Worm (Caenorhabditis elegans) whole organism, young adult: ENCODE measurements around the gene H02F09.3.

Source experiments
- B0336.3 ChIP-seq: fragments of 200-800 bp; sonication (Bioruptor generic); IDR thresholded peaks from 2 replicates; pipeline ENCODE4 v1.3.6; 2022; ENCODE audit warnings: missing genetic modification characterization, missing compliant biosample characterization
- F33H1.4 ChIP-seq: fragments of 200-800 bp; sonication (Bioruptor generic); IDR thresholded peaks from 2 replicates; pipeline ENCODE4 v1.3.6; 2022; ENCODE audit warnings: missing genetic modification reagents, missing genetic modification characterization, missing compliant biosample characterization
- F57A8.1 ChIP-seq: fragments of 200-800 bp; sonication (Bioruptor generic); optimal IDR thresholded peaks from 2 replicates; lab custom pipeline; 2018; ENCODE audit warnings: mild to moderate bottlenecking, missing genetic modification characterization, moderate library complexity, missing compliant biosample characterization
- Y67H2A.10 ChIP-seq: fragments of 200-800 bp; sonication (Bioruptor generic); conservative IDR thresholded peaks from 2 replicates; pipeline ENCODE4 v1.3.6; 2022; ENCODE audit warnings: missing genetic modification reagents, missing genetic modification characterization, missing compliant biosample characterization
- ZK185.1 ChIP-seq: sonication (generic microtip); optimal IDR thresholded peaks from 2 replicates; lab custom pipeline; 2016; ENCODE audit warnings: mild to moderate bottlenecking, missing genetic modification characterization, missing compliant biosample characterization; ENCODE audit not compliant: poor library complexity, severe bottlenecking
- ceh-40 ChIP-seq: fragments of 200-800 bp; sonication (Bioruptor generic); IDR thresholded peaks from 2 replicates; pipeline ENCODE4 v1.3.6; 2022; ENCODE audit warnings: missing genetic modification characterization, missing compliant biosample characterization
- egrh-3 ChIP-seq: fragments of 200-800 bp; sonication (Bioruptor generic); IDR thresholded peaks from 2 replicates; pipeline ENCODE4 v1.3.6; 2022; ENCODE audit warnings: missing genetic modification reagents, missing genetic modification characterization, missing compliant biosample characterization
- lin-35 ChIP-seq, 3 experiments: fragments of 150-350 bp in 2 of 3; sonication (generic microtip) in 1 of 3; optimal IDR thresholded peaks; 2 replicates each; lab custom pipeline; 2014 to 2018; ENCODE audit warnings: missing biosample characterization in 3 of 3, missing genetic modification characterization in 3 of 3, missing genetic modification reagents in 3 of 3
- lir-1 ChIP-seq: fragments of 200-800 bp; sonication (Bioruptor generic); conservative IDR thresholded peaks from 2 replicates; pipeline ENCODE4 v1.3.6; 2022; ENCODE audit warnings: missing genetic modification reagents, missing genetic modification characterization, missing compliant biosample characterization
- lsl-1 ChIP-seq: fragments of 200-800 bp; sonication (Bioruptor generic); optimal IDR thresholded peaks from 2 replicates; lab custom pipeline; 2018; ENCODE audit warnings: mild to moderate bottlenecking, missing genetic modification characterization, moderate library complexity, missing compliant biosample characterization
- madf-8 ChIP-seq: fragments of 200-800 bp; sonication (Bioruptor generic); conservative IDR thresholded peaks from 2 replicates; pipeline ENCODE4 v1.3.6; 2022; ENCODE audit warnings: missing genetic modification reagents, missing genetic modification characterization, missing compliant biosample characterization
- snpc-3.4 ChIP-seq: sonication (generic microtip); optimal IDR thresholded peaks from 2 replicates; lab custom pipeline; 2017; ENCODE audit warnings: missing genetic modification characterization, mild to moderate bottlenecking, missing compliant biosample characterization, antibody characterized with exemption, moderate library complexity, missing genotype, missing genetic modification reagents
- zfh-2 ChIP-seq: fragments of 200-800 bp; sonication (Bioruptor generic); conservative IDR thresholded peaks from 2 replicates; pipeline ENCODE4 v1.3.6; 2022; ENCODE audit warnings: missing genetic modification reagents, missing genetic modification characterization, missing compliant biosample characterization

The H02F09.3 gene

DNA sequence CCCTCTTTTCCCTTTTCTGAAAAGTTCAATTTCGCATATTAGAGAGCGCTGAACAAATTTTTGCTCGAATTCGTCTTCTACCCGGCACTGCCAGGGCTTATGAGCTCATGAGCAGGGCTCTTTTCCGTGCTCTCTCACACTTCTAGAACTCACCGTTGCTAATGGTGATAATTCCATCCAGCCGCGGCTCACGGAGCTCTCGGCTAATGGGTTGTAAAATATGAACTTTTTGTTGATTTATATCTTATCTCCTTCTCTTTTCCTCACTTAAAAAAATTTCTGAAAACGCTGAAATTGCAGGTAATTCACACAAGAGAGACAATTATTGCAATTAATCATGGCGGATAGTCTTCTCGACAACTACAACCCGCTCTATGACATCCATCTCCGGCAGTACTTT is 36.1 kb downstream of the H02F09.3 start, which contains the start of gene H11E01.3 (continued):
- TF ChIP-seq F57A8.1 (GFP tag; lab: Kevin White, UChicago) (no peak), lin-35 (GFP tag; optimal IDR thresholded peaks at IDR 0.05; lab: Kevin White, UChicago) (no peak)

DNA sequence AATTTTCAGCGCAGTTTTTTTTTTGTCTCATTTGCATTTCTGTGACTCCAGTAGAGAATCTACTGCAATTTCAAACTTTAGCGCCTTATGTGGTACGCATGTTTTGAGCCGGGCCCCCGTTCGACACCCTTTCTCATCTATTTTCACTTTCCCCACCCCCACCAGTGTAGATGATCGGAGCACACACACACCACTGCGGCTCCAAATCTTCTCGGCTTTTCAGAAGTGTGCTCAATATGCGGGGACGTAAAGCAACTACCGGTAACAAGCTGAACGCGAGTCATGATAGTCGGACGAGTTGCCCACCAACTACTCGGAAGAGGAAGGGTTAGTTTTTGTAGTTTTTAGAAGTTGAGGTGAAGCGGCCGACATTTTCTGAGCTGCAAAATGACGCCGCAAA is 44.5 kb downstream of the H02F09.3 start:
- TF ChIP-seq ZK185.1 (tag; lab: Kevin White, UChicago) (no peak), snpc-3.4 (no peak), lin-35 (GFP tag; optimal IDR thresholded peaks at IDR 0.05; lab: Kevin White, UChicago) (no peak), lsl-1 (GFP tag; lab: Kevin White, UChicago) (no peak), madf-8 (no peak), Y67H2A.10 (no peak), F33H1.4 (no peak), ceh-40 (GFP tag; lab: Robert Waterston, UW) (no peak)

DNA sequence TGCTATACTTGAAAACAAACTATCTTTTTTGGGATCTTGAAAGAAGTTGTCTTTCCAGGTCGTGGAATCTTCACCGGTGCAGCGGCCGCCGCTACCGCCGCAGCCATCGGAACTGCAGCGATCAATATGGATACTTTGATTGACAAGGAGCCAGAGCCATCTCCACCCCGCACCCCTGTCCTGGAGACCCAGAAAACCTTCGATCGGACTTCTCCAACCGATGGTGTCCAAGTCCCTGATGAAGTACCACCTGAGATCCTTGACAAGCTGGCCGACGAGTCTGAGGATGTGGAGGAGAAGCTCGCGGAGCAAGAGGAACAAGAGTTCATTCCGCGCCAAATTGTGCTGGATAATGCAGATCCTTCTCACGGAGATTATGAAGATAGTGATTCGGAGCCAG is 45.4 kb downstream of the H02F09.3 start:
- peak; percentile 9; the same call in 1 of the 2 replicates for TF ChIP-seq egrh-3 (GFP tag; lab: Robert Waterston, UW)
- TF ChIP-seq lir-1 (GFP tag; lab: Robert Waterston, UW): no peak
- peak; percentile 64 for TF ChIP-seq zfh-2

DNA sequence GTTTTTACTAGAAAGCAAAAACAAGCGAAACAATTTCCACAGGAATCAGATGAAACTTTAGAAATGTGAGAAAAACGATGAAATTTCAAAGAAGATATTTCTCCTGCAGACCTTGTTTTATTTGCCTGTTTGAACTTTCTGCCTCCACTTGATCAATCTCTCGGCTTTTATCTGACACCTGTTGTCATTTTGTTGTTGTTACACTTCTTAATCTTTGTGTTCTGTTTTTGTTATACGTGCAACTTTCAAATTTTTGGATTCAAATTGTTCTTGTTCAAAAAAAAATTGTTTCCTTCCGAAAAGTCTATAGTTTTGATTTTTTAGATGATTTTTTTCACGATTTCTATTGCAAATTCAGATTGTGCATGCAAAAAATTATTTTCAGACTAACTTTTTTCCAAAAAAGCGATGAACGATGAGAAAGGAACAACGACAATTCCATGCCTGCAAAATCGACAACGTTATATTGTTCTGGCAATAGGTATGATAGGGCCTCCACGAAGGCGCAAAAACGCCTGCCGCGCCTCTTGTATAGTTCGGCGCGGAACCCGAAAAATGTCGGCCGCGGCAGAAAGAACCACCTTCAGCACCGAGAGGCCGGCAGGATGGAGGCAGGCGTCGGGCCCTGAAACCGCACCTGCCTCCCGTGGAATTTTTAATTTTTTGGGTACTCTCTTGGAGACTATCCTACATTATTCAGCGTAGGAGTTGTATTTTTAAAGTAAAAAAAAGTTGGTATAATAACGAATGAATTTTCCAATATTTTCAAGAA is 52.4 kb downstream of the H02F09.3 start, which contains the start of gene H11E01.2:
TSS of gene H11E01.2 (plus strand) at position 380 of the 772 bp plus-strand sequence.
- TF ChIP-seq zfh-2: peak; percentile 78
- TF ChIP-seq egrh-3 (GFP tag; lab: Robert Waterston, UW): peak; percentile 47; the same call in 1 of the 2 replicates
- TF ChIP-seq B0336.3 (GFP tag; lab: Robert Waterston, UW): no peak
